Worm (Caenorhabditis elegans): Measurements from ENCODE around the gene F07A11.1.

- TF ChIP-seq tab-1 (GFP tag; IDR thresholded peaks at IDR 0.05) (no peak), cog-1 (tag; optimal IDR thresholded peaks at IDR 0.05) (no peak), flt-1 (GFP tag; IDR thresholded peaks at IDR 0.05) (no peak)
Observed at ce11 chrII:11604613-11605012, 12.7 kb upstream of the F07A11.1 start.
